Worm (Caenorhabditis elegans): ENCODE results near the gene R53.4.
"Not testable (repeated sequence)": the region's sequence is repeated elsewhere in the genome, so short reads cannot be mapped to it uniquely, and the experiment has no call there.

R53.4 gene

DNA sequence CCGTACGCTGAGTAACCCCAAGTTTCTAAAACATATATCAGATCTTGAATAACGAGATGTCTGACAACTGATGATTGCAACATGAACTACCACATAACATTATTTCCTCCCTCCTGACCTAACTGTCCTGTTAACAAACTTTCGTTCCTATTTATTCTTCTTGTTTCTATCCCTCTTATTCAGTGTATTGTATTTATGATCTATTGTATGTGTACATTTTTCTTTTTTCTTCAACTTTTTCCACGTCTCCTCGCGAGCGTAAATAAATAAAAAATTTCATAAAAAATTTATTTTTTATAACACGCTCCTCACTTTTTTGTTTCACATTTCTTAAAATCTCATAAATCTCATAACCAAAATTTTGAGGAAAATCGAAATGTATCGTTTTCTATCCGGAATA is 38.4 kb upstream of the R53.4 start, which contains the start of gene ZK892.4:
ZK892.4 (plus strand) TSS at position 301 of the 400 bp plus-strand sequence.
- TF ChIP-seq T22C8.4, ztf-23, tab-1 (GFP tag; IDR thresholded peaks at IDR 0.05): not testable (repeated sequence)

DNA sequence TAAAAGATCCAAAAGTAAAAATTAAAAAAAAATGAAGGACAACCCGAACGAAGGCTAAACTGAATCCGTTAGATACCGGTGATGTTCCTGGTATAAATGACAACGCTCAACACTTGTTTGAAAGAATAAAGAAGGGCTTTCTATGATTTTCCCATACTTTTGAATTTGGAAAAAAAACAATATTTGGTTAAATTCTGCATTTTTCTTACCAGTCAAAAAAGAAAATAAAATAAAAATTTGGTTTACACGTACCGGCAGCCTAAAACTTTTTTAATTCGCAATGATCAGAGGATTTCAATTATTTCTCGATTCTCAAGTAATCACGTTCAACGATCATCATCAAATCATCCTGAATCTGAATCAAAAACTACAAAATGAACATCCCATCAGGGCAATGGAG is 33.7 kb upstream of the R53.4 start, which contains the start of gene ZK892.3:
ZK892.3 (plus strand) TSS at position 301 of the 400 bp plus-strand sequence.
- TF ChIP-seq klf-2 (GFP tag; conservative IDR thresholded peaks at IDR 0.05): no peak
- no peak for TF ChIP-seq cog-1 (tag; optimal IDR thresholded peaks at IDR 0.05)
- no peak for TF ChIP-seq ref-1 (GFP tag; conservative IDR thresholded peaks at IDR 0.05)
- TF ChIP-seq flt-1 (GFP tag; IDR thresholded peaks at IDR 0.05): no peak
- no peak for TF ChIP-seq ztf-29 (GFP tag; IDR thresholded peaks at IDR 0.05)
- no peak for TF ChIP-seq ztf-23 (GFP tag; IDR thresholded peaks at IDR 0.05)
- TF ChIP-seq med-1 (GFP tag; optimal IDR thresholded peaks at IDR 0.05; ENCODE audit: insufficient read depth): no peak
- no peak for TF ChIP-seq T22C8.4 (GFP tag; IDR thresholded peaks at IDR 0.05)
- TF ChIP-seq tab-1 (GFP tag; IDR thresholded peaks at IDR 0.05): no peak

DNA sequence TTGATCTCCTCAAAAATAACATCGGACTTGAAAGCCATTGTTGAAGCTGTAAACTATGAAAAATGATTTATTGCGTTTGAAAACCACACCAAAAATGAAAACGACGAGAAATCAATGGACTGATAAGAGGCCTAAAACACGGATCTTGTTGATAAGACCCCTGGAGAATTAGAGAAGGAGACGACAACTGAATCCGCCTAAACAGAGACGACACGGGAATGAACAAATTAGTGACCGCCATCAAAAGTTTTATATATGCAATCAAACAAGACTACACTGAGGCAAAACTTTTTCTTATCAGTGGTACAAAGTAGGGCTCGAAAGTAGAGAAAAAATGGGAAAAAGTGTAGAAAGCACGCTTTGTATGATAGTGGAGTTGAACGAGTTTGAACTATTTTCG is 33.2 kb upstream of the R53.4 start, which contains the start of gene nlt-1:
nlt-1 (minus strand) TSS at position 78 of the 400 bp plus-strand sequence.
- TF ChIP-seq med-1 (GFP tag; optimal IDR thresholded peaks at IDR 0.05; ENCODE audit: insufficient read depth) (no peak), ztf-29 (GFP tag; IDR thresholded peaks at IDR 0.05) (no peak), klf-2 (GFP tag; conservative IDR thresholded peaks at IDR 0.05) (no peak), ref-1 (GFP tag; conservative IDR thresholded peaks at IDR 0.05) (no peak), flt-1 (GFP tag; IDR thresholded peaks at IDR 0.05) (no peak), T22C8.4 (GFP tag; IDR thresholded peaks at IDR 0.05) (no peak), tab-1 (GFP tag; IDR thresholded peaks at IDR 0.05) (no peak), ztf-23 (GFP tag; IDR thresholded peaks at IDR 0.05) (no peak)

DNA sequence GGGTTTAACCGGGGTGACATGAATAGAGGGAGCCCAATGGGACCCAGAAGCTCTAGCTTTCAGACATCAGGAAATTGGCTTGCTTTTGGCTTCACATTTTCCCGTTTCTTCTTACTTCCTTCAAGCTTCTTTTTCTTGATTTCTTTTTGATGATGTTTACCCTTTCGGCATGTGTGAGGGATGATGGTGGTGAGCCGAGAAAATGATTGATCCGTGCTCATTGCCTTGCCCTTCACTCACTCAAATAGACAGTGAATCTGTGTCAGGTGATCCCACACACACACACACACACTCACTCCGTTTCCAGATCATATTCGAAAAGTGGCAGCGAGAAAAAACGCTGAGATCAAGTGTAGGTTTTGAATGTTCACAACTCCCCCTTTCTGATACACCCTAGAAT is 26.8 kb upstream of the R53.4 start:
- no peak for TF ChIP-seq cog-1 (tag; optimal IDR thresholded peaks at IDR 0.05)
- TF ChIP-seq klf-2 (GFP tag; conservative IDR thresholded peaks at IDR 0.05): no peak
- TF ChIP-seq ref-1 (GFP tag; conservative IDR thresholded peaks at IDR 0.05): no peak
- no peak for TF ChIP-seq tab-1 (GFP tag; IDR thresholded peaks at IDR 0.05)
- TF ChIP-seq T22C8.4 (GFP tag; IDR thresholded peaks at IDR 0.05): no peak
- TF ChIP-seq ztf-23 (GFP tag; IDR thresholded peaks at IDR 0.05): no peak
- TF ChIP-seq flt-1 (GFP tag; IDR thresholded peaks at IDR 0.05): no peak
- TF ChIP-seq med-1 (GFP tag; optimal IDR thresholded peaks at IDR 0.05; ENCODE audit: insufficient read depth): no peak
- TF ChIP-seq ztf-29 (GFP tag; IDR thresholded peaks at IDR 0.05): no peak

DNA sequence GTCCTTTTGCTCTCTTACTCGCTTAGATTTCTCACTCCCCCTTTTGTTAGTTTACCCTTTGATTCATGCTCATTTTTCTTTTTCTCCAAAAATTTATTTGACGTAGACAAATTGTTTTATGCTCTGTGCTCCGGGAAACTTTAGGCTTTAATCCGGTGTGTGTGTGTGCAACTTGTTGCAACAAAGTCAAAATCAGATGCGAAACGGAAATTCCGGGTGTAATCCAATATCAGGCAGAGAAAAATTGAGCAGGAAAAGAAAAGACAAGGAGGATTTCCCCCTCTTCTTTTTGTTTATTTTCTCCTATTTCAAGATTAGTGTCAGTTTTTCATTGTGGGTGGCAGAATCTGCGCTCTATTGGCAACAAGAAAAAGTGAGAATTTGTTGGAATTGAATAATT is 24.6 kb upstream of the R53.4 start:
- TF ChIP-seq ref-1 (GFP tag; conservative IDR thresholded peaks at IDR 0.05): no peak
- TF ChIP-seq ztf-23 (GFP tag; IDR thresholded peaks at IDR 0.05): no peak
- TF ChIP-seq T22C8.4 (GFP tag; IDR thresholded peaks at IDR 0.05): no peak
- TF ChIP-seq ztf-29 (GFP tag; IDR thresholded peaks at IDR 0.05): no peak
- no peak for TF ChIP-seq klf-2 (GFP tag; conservative IDR thresholded peaks at IDR 0.05)

DNA sequence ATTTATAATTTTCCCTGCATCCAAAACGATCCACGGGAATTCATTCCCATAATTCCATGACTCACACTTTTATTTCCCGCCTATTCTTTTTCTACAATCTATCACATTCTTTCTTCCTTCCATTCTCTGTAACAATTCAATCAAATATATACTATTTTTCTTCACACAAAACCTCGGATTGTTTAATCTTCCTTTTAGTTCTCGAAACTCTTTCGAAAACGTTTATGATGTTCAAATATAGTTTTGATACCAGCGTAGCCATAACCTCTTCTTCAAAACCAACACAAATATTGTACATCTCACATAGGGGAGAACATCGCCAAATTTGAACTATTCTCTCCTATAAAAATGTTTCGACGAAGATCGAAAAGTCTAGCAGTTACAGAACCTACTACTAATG is 23.0 kb upstream of the R53.4 start, which contains the start of gene lec-3:
lec-3 (plus strand) TSS at position 301 of the 400 bp plus-strand sequence.
- TF ChIP-seq klf-2 (GFP tag; conservative IDR thresholded peaks at IDR 0.05) (no peak), tab-1 (GFP tag; IDR thresholded peaks at IDR 0.05) (no peak), med-1 (GFP tag; optimal IDR thresholded peaks at IDR 0.05; ENCODE audit: insufficient read depth) (no peak), ref-1 (GFP tag; conservative IDR thresholded peaks at IDR 0.05) (no peak), ztf-23 (GFP tag; IDR thresholded peaks at IDR 0.05) (no peak), ztf-29 (GFP tag; IDR thresholded peaks at IDR 0.05) (no peak), cog-1 (tag; optimal IDR thresholded peaks at IDR 0.05) (no peak), T22C8.4 (GFP tag; IDR thresholded peaks at IDR 0.05) (no peak), flt-1 (GFP tag; IDR thresholded peaks at IDR 0.05) (no peak)

DNA sequence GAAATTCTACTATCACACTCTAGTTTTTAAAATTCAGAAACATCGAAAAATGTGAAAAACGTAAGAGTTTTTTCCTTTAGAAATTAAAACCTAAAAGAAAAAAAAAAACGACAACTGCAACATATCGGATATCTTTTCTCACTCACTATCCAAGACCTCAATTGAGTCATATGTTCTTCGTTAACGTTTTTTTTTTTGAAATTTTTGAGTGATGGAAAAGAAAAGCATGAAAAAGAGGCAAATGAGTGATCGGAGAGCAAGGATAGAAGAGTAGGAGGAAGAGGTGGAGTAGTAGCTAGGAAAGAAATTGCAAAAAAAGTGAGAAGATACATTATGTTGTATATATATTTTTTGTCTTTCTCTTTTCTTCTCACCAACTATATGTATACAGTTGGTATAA is 21.7 kb upstream of the R53.4 start:
- TF ChIP-seq cog-1 (tag; optimal IDR thresholded peaks at IDR 0.05): no peak
- no peak for TF ChIP-seq ztf-23 (GFP tag; IDR thresholded peaks at IDR 0.05)
- TF ChIP-seq tab-1 (GFP tag; IDR thresholded peaks at IDR 0.05): no peak
- TF ChIP-seq ref-1 (GFP tag; conservative IDR thresholded peaks at IDR 0.05): no peak
- TF ChIP-seq T22C8.4 (GFP tag; IDR thresholded peaks at IDR 0.05): no peak
- TF ChIP-seq flt-1 (GFP tag; IDR thresholded peaks at IDR 0.05): no peak
- no peak for TF ChIP-seq klf-2 (GFP tag; conservative IDR thresholded peaks at IDR 0.05)

DNA sequence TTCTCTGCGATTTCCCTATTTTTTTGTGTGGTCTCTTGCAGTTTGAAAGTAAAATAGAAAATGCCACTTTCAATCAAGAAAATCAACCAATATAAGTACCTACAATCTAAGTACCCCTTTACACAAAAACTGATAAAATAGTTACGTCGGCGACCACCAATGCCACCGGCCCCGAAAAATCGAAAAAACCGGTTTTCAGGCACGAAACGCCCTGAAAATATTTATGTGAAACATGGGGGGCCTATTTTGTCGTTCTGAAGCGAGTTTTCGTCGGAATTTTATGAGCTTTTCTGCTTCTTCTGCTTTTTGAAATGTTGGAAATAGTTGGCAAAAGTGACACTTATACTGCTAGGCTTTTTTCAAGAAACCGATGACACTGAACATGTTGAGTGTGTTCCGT is 20.8 kb upstream of the R53.4 start:
- no peak for TF ChIP-seq ztf-29 (GFP tag; IDR thresholded peaks at IDR 0.05)

DNA sequence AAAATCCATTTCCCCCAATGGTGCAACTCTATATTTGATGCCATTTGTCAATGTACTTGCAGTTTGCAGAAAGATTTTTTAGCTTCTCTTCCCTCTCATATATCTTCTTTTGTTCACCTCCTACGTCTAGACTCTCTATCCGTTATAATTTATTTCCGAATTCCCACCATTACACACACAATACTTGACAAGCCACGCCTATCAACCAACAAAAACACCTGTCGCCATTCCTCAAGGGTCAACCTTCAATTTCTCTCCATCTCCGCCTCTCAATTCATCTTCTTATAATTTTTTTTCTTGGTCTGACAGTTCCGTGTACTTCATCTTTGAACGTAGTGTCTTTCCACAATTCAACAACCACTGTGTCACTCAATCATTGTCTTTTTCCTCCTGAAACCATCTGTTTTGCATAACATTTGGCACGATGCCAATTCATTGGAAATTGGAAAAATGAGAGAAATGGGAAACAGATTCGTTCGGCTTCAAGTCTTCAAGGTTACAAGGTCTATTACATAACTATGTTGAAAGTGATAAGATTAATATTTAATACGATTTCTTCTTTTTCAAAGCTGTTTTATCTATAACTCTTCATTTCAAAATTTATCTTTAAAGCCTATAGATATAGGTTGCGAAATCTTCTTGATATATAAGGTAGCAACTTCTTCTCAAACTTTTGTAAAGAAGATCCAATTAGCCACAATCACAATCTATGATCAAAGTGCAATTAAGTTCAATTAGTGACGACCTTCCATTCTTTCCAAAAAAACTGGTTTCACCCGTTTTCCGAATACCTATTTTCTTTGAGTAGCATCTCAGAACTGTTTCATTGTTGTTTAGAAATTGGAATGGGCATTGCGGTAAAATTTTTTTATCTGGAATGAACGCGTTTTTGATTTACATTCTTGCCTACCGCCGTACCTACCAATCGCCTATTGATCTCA is 19.1 kb upstream of the R53.4 start:
- TF ChIP-seq tab-1 (GFP tag; IDR thresholded peaks at IDR 0.05) (no peak), ztf-23 (GFP tag; IDR thresholded peaks at IDR 0.05) (no peak), med-1 (GFP tag; optimal IDR thresholded peaks at IDR 0.05; ENCODE audit: insufficient read depth) (no peak), T22C8.4 (GFP tag; IDR thresholded peaks at IDR 0.05) (no peak), klf-2 (GFP tag; conservative IDR thresholded peaks at IDR 0.05) (no peak), cog-1 (tag; optimal IDR thresholded peaks at IDR 0.05) (no peak), flt-1 (GFP tag; IDR thresholded peaks at IDR 0.05) (no peak)

DNA sequence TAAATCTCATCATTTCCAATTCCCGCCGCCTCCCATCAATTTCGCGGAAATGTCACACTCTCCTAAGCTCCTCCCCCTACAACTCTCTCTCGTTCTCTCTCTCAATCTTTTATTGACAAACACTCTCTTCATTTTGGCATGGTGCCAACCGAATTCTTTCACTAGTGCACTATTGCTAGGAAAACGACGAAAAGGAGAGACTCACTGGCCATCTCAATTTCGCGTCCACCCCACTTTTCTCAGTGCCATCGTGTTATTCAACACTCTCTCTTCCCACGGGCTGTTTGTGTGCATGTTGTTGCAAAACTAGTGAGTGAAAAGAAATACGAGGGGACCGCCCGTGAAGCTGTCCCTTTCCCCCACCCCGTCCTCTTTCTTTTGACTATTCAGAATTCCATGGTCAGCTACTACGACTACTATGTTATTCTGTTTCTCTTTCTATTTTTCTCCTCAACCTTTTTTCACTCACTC is 17.1 kb upstream of the R53.4 start:
- TF ChIP-seq T22C8.4 (GFP tag; IDR thresholded peaks at IDR 0.05): no peak
- no peak for TF ChIP-seq cog-1 (tag; optimal IDR thresholded peaks at IDR 0.05)
- no peak for TF ChIP-seq med-1 (GFP tag; optimal IDR thresholded peaks at IDR 0.05; ENCODE audit: insufficient read depth)
